Fruit fly (Drosophila melanogaster): Measurements from ENCODE around the gene Gal.

dm6 chr2L:5956153-5956552 is 50.5 kb downstream of the Gal start, which contains the start of gene CG13999:
- no peak for TF ChIP-seq Myc (optimal IDR thresholded peaks at IDR 0.05)
- TF ChIP-seq Mio (GFP tag; optimal IDR thresholded peaks at IDR 0.05), result no peak
- no peak for TF ChIP-seq dl (GFP tag; optimal IDR thresholded peaks at IDR 0.05; ENCODE audit: insufficient read depth in 1 of 2, partially characterized antibody in 2 of 2)
- no peak for TF ChIP-seq Hr78 (GFP tag; optimal IDR thresholded peaks at IDR 0.05)
- TF ChIP-seq psq (GFP tag; optimal IDR thresholded peaks at IDR 0.05), result no peak
- TF ChIP-seq Rel (GFP tag; optimal IDR thresholded peaks at IDR 0.05), result no peak
- TF ChIP-seq Rel (tag; optimal IDR thresholded peaks at IDR 0.05), result no peak
- TF ChIP-seq dmrt93B (GFP tag; optimal IDR thresholded peaks at IDR 0.05), result no peak
- TF ChIP-seq sage (GFP tag; optimal IDR thresholded peaks at IDR 0.05), result no peak
